Worm (Caenorhabditis elegans) whole organism, L1 larva: ENCODE measurements around the gene fkb-6.

Experiments
- aly-2 ChIP-seq: fragments of 150-350 bp; optimal IDR thresholded peaks from 2 replicates; lab custom pipeline; 2014; ENCODE audit warnings: missing biosample characterization, missing genetic modification characterization
- ama-1 ChIP-seq: fragments of 150-350 bp; optimal IDR thresholded peaks from 2 replicates; lab custom pipeline; 2014
- blmp-1 ChIP-seq: fragments of 150-350 bp; optimal IDR thresholded peaks from 2 replicates; lab custom pipeline; 2014; ENCODE audit warnings: missing biosample characterization, missing genetic modification characterization
- ceh-8 ChIP-seq: fragments of 200-800 bp; sonication (Bioruptor generic); optimal IDR thresholded peaks from 2 replicates; lab custom pipeline; 2018; ENCODE audit warnings: mild to moderate bottlenecking, missing genetic modification characterization, moderate library complexity, missing compliant biosample characterization
- ceh-88 ChIP-seq: fragments of 200-800 bp; sonication (Bioruptor generic); IDR thresholded peaks from 2 replicates; pipeline ENCODE4 v1.3.6; 2022; ENCODE audit warnings: missing genetic modification characterization, missing compliant biosample characterization
- dpl-1 ChIP-seq, 3 experiments: fragments of 150-350 bp in 2 of 3; sonication (generic microtip) in 1 of 3; optimal IDR thresholded peaks; 2 replicates each; lab custom pipeline; 2014 to 2017; ENCODE audit warnings: missing biosample characterization in 3 of 3, missing genetic modification characterization in 3 of 3, missing genetic modification reagents in 3 of 3
- dsc-1 ChIP-seq: sonication (generic microtip); optimal IDR thresholded peaks from 2 replicates; lab custom pipeline; 2016; ENCODE audit warnings: mild to moderate bottlenecking, missing genetic modification characterization, missing compliant biosample characterization
- efl-1 ChIP-seq, 4 experiments: fragments of 150-350 bp; optimal IDR thresholded peaks in 3 of 4; peaks in 1 of 4; 1 replicate in 1 of 4; 2 replicates in 3 of 4; lab custom pipeline; 2014; ENCODE audit warnings: missing biosample characterization in 2 of 4, missing genetic modification characterization in 2 of 4, missing genetic modification reagents in 2 of 4
- egl-13 ChIP-seq: sonication (generic microtip); optimal IDR thresholded peaks from 2 replicates; lab custom pipeline; 2016; ENCODE audit warnings: missing genotype, missing genetic modification reagents, missing genetic modification characterization, missing compliant biosample characterization
- elt-2 ChIP-seq: sonication (generic microtip); optimal IDR thresholded peaks from 2 replicates; lab custom pipeline; 2016; ENCODE audit warnings: missing genetic modification characterization, mild to moderate bottlenecking, inconsistent platforms, missing compliant biosample characterization, missing genetic modification reagents
- fkh-8 ChIP-seq: sonication (generic microtip); optimal IDR thresholded peaks from 2 replicates; lab custom pipeline; 2016; ENCODE audit warnings: mild to moderate bottlenecking, missing genetic modification characterization, missing compliant biosample characterization
- hpl-2 ChIP-seq: fragments of 150-350 bp; optimal IDR thresholded peaks from 2 replicates; lab custom pipeline; 2014; ENCODE audit warnings: missing biosample characterization, missing genetic modification reagents, missing genetic modification characterization
- jun-1 ChIP-seq: fragments of 150-350 bp; optimal IDR thresholded peaks from 2 replicates; lab custom pipeline; 2014; ENCODE audit warnings: missing biosample characterization, missing genetic modification reagents, missing genetic modification characterization
- lin-15B ChIP-seq: fragments of 150-350 bp; sonication (generic microtip); optimal IDR thresholded peaks from 3 replicates; lab custom pipeline; 2014; ENCODE audit warnings: missing biosample characterization, missing genetic modification characterization
- lin-35 ChIP-seq, 2 experiments: fragments of 150-350 bp; optimal IDR thresholded peaks; 2 replicates each; lab custom pipeline; 2014; ENCODE audit warnings: missing biosample characterization in 2 of 2, missing genetic modification characterization in 2 of 2, missing genetic modification reagents in 2 of 2
- lir-3 ChIP-seq: sonication (generic microtip); optimal IDR thresholded peaks from 2 replicates; lab custom pipeline; 2016; ENCODE audit warnings: mild to moderate bottlenecking, missing genetic modification characterization, moderate library complexity, missing compliant biosample characterization; ENCODE audit not compliant: poor library complexity
- lsy-2 ChIP-seq, 2 experiments: fragments of 150-350 bp; optimal IDR thresholded peaks; 2 replicates each; lab custom pipeline; 2014; ENCODE audit warnings: missing biosample characterization in 2 of 2, missing genetic modification characterization in 2 of 2
- nhr-12 ChIP-seq: sonication (generic microtip); optimal IDR thresholded peaks from 2 replicates; lab custom pipeline; 2017; ENCODE audit warnings: missing biosample characterization, missing genetic modification characterization
- nhr-20 ChIP-seq: sonication (generic microtip); optimal IDR thresholded peaks from 2 replicates; lab custom pipeline; 2016; ENCODE audit warnings: mild to moderate bottlenecking, missing genetic modification characterization, missing compliant biosample characterization
- nhr-47 ChIP-seq: sonication (generic microtip); optimal IDR thresholded peaks from 2 replicates; lab custom pipeline; 2016; ENCODE audit warnings: mild to moderate bottlenecking, missing genetic modification characterization, moderate library complexity, missing compliant biosample characterization
- nhr-71 ChIP-seq: sonication (generic microtip); optimal IDR thresholded peaks from 2 replicates; lab custom pipeline; 2016; ENCODE audit warnings: mild to moderate bottlenecking, missing genetic modification characterization, moderate library complexity, missing compliant biosample characterization
- nhr-76 ChIP-seq: sonication (generic microtip); optimal IDR thresholded peaks from 2 replicates; lab custom pipeline; 2017; ENCODE audit warnings: missing biosample characterization, missing genetic modification characterization
- nhr-85 ChIP-seq: sonication (generic microtip); peaks from one replicate; lab custom pipeline; 2016; ENCODE audit warnings: missing genetic modification characterization, inconsistent platforms, missing compliant biosample characterization
- pax-3 ChIP-seq: fragments of 200-800 bp; sonication (Bioruptor generic); optimal IDR thresholded peaks from 2 replicates; lab custom pipeline; 2018; ENCODE audit warnings: mild to moderate bottlenecking, missing genetic modification characterization, moderate library complexity, missing compliant biosample characterization
- pqm-1 ChIP-seq: sonication (generic microtip); optimal IDR thresholded peaks from 3 replicates; lab custom pipeline; 2017; ENCODE audit warnings: missing biosample characterization, missing genetic modification characterization
- rnt-1 ChIP-seq: sonication (generic microtip); optimal IDR thresholded peaks from 2 replicates; lab custom pipeline; 2016; ENCODE audit warnings: mild to moderate bottlenecking, missing genetic modification characterization, moderate library complexity, missing compliant biosample characterization
- snu-23 ChIP-seq: sonication (generic microtip); optimal IDR thresholded peaks from 2 replicates; lab custom pipeline; 2016; ENCODE audit warnings: missing genetic modification characterization, missing compliant biosample characterization
- swsn-7 ChIP-seq: sonication (generic microtip); optimal IDR thresholded peaks from 2 replicates; lab custom pipeline; 2016; ENCODE audit warnings: missing genetic modification characterization, missing compliant biosample characterization
- tbx-2 ChIP-seq: sonication (generic microtip); optimal IDR thresholded peaks from 2 replicates; lab custom pipeline; 2016; ENCODE audit warnings: missing genetic modification characterization, missing compliant biosample characterization
- tlp-1 ChIP-seq: fragments of 150-350 bp; optimal IDR thresholded peaks from 2 replicates; lab custom pipeline; 2014; ENCODE audit warnings: missing biosample characterization, missing genetic modification characterization
- zip-4 ChIP-seq: fragments of 200-800 bp; sonication (Bioruptor generic); optimal IDR thresholded peaks from 2 replicates; lab custom pipeline; 2018; ENCODE audit warnings: mild to moderate bottlenecking, missing genetic modification characterization, moderate library complexity, missing compliant biosample characterization

Gene fkb-6

DNA sequence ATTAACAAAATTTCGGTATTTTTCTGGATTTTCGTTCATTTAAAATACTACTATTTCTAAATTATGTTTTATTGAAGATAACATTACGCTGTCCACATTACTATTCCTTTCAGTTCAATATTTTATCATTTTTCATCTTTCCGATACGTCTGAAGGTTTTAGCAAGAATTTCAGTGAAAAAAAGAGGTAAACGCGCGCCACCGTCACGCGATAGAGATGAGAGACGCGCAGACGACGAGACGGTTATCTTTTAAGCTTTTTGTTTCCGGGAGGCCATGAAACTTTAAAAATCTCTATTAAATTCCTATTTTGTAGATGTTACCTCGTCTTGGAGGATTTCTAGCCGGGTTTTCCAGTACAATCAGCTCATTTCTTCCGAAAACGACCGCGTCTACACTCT, 8.2 kb upstream of the fkb-6 start, which contains the start of gene mrps-12:
Gene mrps-12, plus strand, starts transcription at position 316 of the 400 bp plus-strand sequence.
- TF ChIP-seq lin-35 (GFP tag; optimal IDR thresholded peaks at IDR 0.05; lab: Kevin White, UChicago) = peak; percentile 17 to 42
- TF ChIP-seq nhr-71 (tag; lab: Kevin White, UChicago) = peak; percentile 35
- TF ChIP-seq rnt-1 (tag; lab: Kevin White, UChicago) = peak; percentile 9
- TF ChIP-seq nhr-76 (tag; lab: Kevin White, UChicago) = no peak
- peak; percentile 7 to 61 for TF ChIP-seq lsy-2 (tag; optimal IDR thresholded peaks at IDR 0.05; lab: Kevin White, UChicago)
- TF ChIP-seq dpl-1 (GFP tag; optimal IDR thresholded peaks at IDR 0.05; lab: Kevin White, UChicago) = peak in 1 of 3 experiments; percentile 15
- TF ChIP-seq efl-1 (optimal IDR thresholded peaks at IDR 0.05; lab: Kevin White, UChicago) = peak; percentile 12 to 37
- peak in 1 of 2 experiments; percentile 29 for TF ChIP-seq efl-1 (GFP tag; optimal IDR thresholded peaks at IDR 0.05 in 1 of 2; lab: Kevin White, UChicago)
- TF ChIP-seq lin-15B (tag; lab: Kevin White, UChicago) = peak; percentile 14
- TF ChIP-seq ceh-88 (GFP tag; lab: Robert Waterston, UW) = no peak
- no peak for TF ChIP-seq jun-1 (tag; lab: Kevin White, UChicago)

DNA sequence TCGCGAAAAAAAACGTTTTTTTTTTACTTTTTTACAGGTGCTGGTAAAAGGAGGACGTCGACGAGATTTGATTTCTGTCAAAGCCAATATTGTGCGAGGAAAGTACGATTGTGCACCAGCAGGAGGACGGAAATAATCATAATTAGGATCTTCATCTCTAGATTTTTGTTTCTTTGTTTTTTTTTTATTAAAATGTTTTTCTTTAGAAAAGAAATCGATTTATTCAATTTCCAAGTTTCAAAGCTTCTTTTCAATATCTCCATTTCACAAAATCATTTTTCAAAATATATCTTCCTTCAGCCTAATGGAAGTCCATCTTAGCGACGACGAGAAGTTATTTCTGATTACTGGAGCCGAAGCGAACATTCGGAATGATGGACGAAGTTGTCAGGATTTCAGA, 7.4 kb upstream of the fkb-6 start, which contains the start of gene exos-7:
Gene exos-7, plus strand, starts transcription at position 301 of the 400 bp plus-strand sequence.
- TF ChIP-seq egl-13 (tag; lab: Kevin White, UChicago) (no peak), nhr-85 (peak; percentile 51), fkh-8 (tag; lab: Kevin White, UChicago) (no peak)

DNA sequence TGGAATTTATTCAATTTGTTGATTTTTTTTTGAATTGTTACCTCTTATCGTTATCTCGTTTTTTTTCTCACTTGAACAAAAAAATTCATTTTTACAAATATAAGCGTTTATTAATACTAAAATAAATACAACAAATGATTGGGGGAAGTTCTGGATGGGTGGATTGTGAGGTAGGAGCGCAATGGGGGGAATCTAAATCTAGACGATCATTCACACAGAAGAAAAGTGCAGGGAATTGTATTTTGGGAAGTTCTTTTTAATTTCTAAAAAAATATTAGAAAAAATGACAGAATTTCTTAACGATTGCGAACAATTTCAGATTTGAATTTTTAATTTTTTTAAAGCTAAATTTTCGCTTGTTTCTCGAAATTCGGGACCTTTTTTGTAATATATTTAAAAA, 4.5 kb upstream of the fkb-6 start:
- TF ChIP-seq blmp-1 = no peak

DNA sequence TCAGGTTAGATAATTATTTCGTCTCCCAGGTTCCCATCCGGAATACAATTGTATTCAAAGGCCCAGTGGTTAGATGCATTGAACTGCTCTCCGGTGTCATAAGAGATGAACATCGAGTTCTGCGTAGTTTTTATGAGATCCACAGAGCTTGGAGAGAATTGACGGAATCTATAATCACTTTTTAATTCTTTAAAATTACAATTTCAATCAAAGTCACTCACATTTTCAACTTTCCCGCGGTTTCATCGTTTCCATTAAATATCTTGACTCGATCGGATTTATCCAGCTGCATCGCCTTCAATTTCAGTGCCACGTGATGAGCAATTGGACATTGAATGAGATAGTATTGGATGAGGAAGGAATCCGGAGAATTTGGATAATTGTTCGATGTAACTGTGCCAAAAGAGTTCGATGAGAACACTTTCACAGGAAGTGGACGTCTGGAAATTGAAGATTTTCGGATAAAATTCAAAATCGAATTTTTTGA, 1.8 kb downstream of the fkb-6 start:
- TF ChIP-seq dsc-1 (tag; lab: Kevin White, UChicago) (peak; percentile 16), lsy-2 (tag; optimal IDR thresholded peaks at IDR 0.05; lab: Kevin White, UChicago) (no peak), swsn-7 (peak; percentile 8), tbx-2 (no peak), lin-15B (tag; lab: Kevin White, UChicago) (no peak), nhr-47 (tag; lab: Kevin White, UChicago) (peak; percentile 33), snu-23 (GFP tag; lab: Kevin White, UChicago) (peak; percentile 24), efl-1 (optimal IDR thresholded peaks at IDR 0.05; lab: Kevin White, UChicago) (no peak), efl-1 (GFP tag; optimal IDR thresholded peaks at IDR 0.05 in 1 of 2; lab: Kevin White, UChicago) (no peak), pax-3 (no peak), pqm-1 (tag; lab: Kevin White, UChicago) (no peak), nhr-20 (tag; lab: Kevin White, UChicago) (peak; percentile 9), aly-2 (tag; lab: Kevin White, UChicago) (peak; percentile 87), elt-2 (tag; lab: Kevin White, UChicago) (no peak), zip-4 (GFP tag; lab: Kevin White, UChicago) (no peak), ama-1 (peak; percentile 91), nhr-85 (peak; percentile 23), hpl-2 (no peak), nhr-71 (tag; lab: Kevin White, UChicago) (peak; percentile 28), tlp-1 (no peak), fkh-8 (tag; lab: Kevin White, UChicago) (no peak), ceh-8 (no peak), lir-3 (no peak)

DNA sequence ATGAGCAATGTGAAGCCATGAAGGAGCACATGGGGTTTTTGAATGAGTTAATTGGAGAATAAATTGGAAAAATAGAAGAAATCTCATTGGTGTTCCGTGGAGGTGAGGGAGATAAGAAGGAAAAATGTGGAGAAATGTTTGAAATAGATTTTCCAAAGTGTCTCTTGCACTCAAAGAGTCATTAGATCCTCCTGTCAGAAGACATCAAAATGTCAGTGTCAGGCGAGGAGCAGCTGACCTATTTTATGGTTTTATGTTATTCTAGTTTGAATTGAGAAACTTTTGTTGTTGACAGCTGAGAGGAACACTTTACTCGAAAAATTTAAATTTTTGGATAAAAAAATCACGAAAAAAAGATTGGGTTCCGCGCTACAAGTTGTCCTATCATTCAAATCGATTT, 4.6 kb downstream of the fkb-6 start, which contains the start of gene clec-264:
Gene clec-264, minus strand, starts transcription at position 122 of the 400 bp plus-strand sequence.
- TF ChIP-seq rnt-1 (tag; lab: Kevin White, UChicago) (peak; percentile 45), nhr-12 (no peak)
